Fruit fly (Drosophila melanogaster): Measurements from ENCODE around the gene Myb.
A peak's percentile ranks its signal among the peaks of the same experiment; 100 is the strongest.

The Myb gene

DNA sequence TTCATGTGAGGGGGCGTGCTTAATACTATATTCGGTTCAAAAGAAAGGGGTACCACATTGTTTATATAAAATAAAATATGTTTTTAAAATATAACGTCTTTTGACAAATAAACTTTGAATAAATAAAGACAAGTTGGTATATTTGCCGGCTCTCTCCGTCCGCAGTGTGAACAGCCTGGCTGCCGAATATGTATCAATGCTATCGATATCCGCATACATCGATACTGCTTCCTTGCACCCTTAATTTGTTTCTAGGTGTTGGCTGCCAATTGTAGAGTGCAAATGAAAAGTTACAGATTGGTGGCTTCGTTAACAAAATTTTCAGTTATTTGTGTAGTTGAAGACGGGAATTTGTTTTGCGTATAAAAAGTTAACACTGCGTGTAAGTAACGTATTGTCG lies 2.2 kb upstream of the Myb start, which contains the start of gene Gbeta13F (continued):
- TF ChIP-seq CG30020 (tag; optimal IDR thresholded peaks at IDR 0.05) (peak; percentile 68), Dref (GFP tag; IDR thresholded peaks at IDR 0.05) (peak; percentile 84), mld (GFP tag; IDR thresholded peaks at IDR 0.05; ENCODE audit: partially characterized antibody) (peak; percentile 66; the same call in 1 of the 3 replicates), dm (GFP tag; optimal IDR thresholded peaks at IDR 0.05) (no peak), E2f1 (GFP tag; IDR thresholded peaks at IDR 0.05) (0 out of 2 replicates have a peak, but pooled peaks have one; percentile 16), danr (GFP tag; IDR thresholded peaks at IDR 0.05) (no peak), lab (GFP tag; optimal IDR thresholded peaks at IDR 0.05) (no peak), Kr (GFP tag; optimal IDR thresholded peaks at IDR 0.05) (no peak), CrebB (tag; optimal IDR thresholded peaks at IDR 0.05) (no peak), Vsx1 (GFP tag; optimal IDR thresholded peaks at IDR 0.05) (no peak), CG17829 (tag; optimal IDR thresholded peaks at IDR 0.05) (no peak), CG1832 (GFP tag; optimal IDR thresholded peaks at IDR 0.05) (no peak), btn (GFP tag; optimal IDR thresholded peaks at IDR 0.05) (no peak), CG10431 (GFP tag; optimal IDR thresholded peaks at IDR 0.05) (no peak), NC2α (GFP tag; optimal IDR thresholded peaks at IDR 0.05) (no peak), CHES-1-like (GFP tag; optimal IDR thresholded peaks at IDR 0.05) (no peak), CG6272 (GFP tag; IDR thresholded peaks at IDR 0.05) (no peak), CG8089 (GFP tag; optimal IDR thresholded peaks at IDR 0.05) (no peak), Taf1 (GFP tag; IDR thresholded peaks at IDR 0.05) (no peak), pzg (GFP tag; optimal IDR thresholded peaks at IDR 0.05) (peak; percentile 51), nom (GFP tag; optimal IDR thresholded peaks at IDR 0.05) (no peak), Nf-YB (GFP tag; optimal IDR thresholded peaks at IDR 0.05) (no peak), sens (GFP tag) (peak; percentile 17), Drgx (GFP tag; IDR thresholded peaks at IDR 0.05) (no peak), CG13624 (GFP tag; optimal IDR thresholded peaks at IDR 0.05) (no peak), Dp (GFP tag; optimal IDR thresholded peaks at IDR 0.05) (no peak), sd (tag; optimal IDR thresholded peaks at IDR 0.05) (no peak), Lhr (GFP tag; optimal IDR thresholded peaks at IDR 0.05) (peak; percentile 0), CG5953 (GFP tag; IDR thresholded peaks at IDR 0.05) (no peak), CG17328 (GFP tag; IDR thresholded peaks at IDR 0.05) (no peak), stwl (tag; optimal IDR thresholded peaks at IDR 0.05) (peak; percentile 33), Gug (GFP tag; IDR thresholded peaks at IDR 0.05) (peak; percentile 31; the same call in 1 of the 4 replicates), Fer1 (GFP tag; optimal IDR thresholded peaks at IDR 0.05) (no peak), Camta (GFP tag; optimal IDR thresholded peaks at IDR 0.05) (no peak), row (GFP tag; IDR thresholded peaks at IDR 0.05) (peak; percentile 58), CG12071 (GFP tag; optimal IDR thresholded peaks at IDR 0.05) (no peak), Myb (GFP tag; optimal IDR thresholded peaks at IDR 0.05) (no peak), Gsc (GFP tag; IDR thresholded peaks at IDR 0.05) (no peak), CG13894 (tag; optimal IDR thresholded peaks at IDR 0.05) (no peak), pnt (GFP tag; optimal IDR thresholded peaks at IDR 0.05) (no peak), fd102C (GFP tag; optimal IDR thresholded peaks at IDR 0.05) (no peak), peb (GFP tag; IDR thresholded peaks at IDR 0.05) (no peak), BEAF-32 (GFP tag; optimal IDR thresholded peaks at IDR 0.05) (peak; percentile 70), CG3995 (GFP tag; optimal IDR thresholded peaks at IDR 0.05) (no peak), Ptx1 (GFP tag; IDR thresholded peaks at IDR 0.05) (peak; percentile 57), Ada2b (GFP tag; IDR thresholded peaks at IDR 0.05) (no peak), shn (GFP tag; optimal IDR thresholded peaks at IDR 0.05) (no peak), ems (GFP tag; optimal IDR thresholded peaks at IDR 0.05) (no peak), pum (GFP tag; optimal IDR thresholded peaks at IDR 0.05) (no peak), CG13287 (GFP tag; IDR thresholded peaks at IDR 0.05; ENCODE audit: partially characterized antibody) (no peak), CG14050 (GFP tag; IDR thresholded peaks at IDR 0.05) (no peak), CG1792 (GFP tag; optimal IDR thresholded peaks at IDR 0.05) (no peak)
